Fruit fly (Drosophila melanogaster) whole organism, pupa: ENCODE results near the gene CheB98a.

Experiments used
- CG10348 ChIP-seq: fragments of 200-800 bp; sonication (Bioruptor generic); IDR thresholded peaks from 2 replicates; pipeline ENCODE4 v1.3.6; 2022; ENCODE audit warnings: missing biosample characterization, missing genetic modification characterization
- CG14655 ChIP-seq: fragments of 200-800 bp; sonication (Bioruptor generic); optimal IDR thresholded peaks from 3 replicates; lab custom pipeline; 2017; ENCODE audit warnings: mild to moderate bottlenecking, missing biosample characterization, missing genetic modification reagents, missing genetic modification characterization
- CG15710 ChIP-seq: fragments of 200-800 bp; sonication (Bioruptor generic); optimal IDR thresholded peaks from 2 replicates; lab custom pipeline; 2018; ENCODE audit warnings: missing biosample characterization, mild to moderate bottlenecking, missing genetic modification characterization, moderate library complexity
- CG17806 ChIP-seq: fragments of 200-800 bp; sonication (Bioruptor generic); optimal IDR thresholded peaks from 2 replicates; lab custom pipeline; 2018; ENCODE audit warnings: missing biosample characterization, mild to moderate bottlenecking, missing genetic modification characterization, moderate library complexity
- CG32121 ChIP-seq: fragments of 200-800 bp; sonication (Bioruptor generic); IDR thresholded peaks from 2 replicates; pipeline ENCODE4 v1.3.6; 2022; ENCODE audit warnings: missing biosample characterization, missing genetic modification characterization
- CG34367 ChIP-seq: fragments of 200-800 bp; sonication (Bioruptor generic); optimal IDR thresholded peaks from 2 replicates; lab custom pipeline; 2018; ENCODE audit warnings: missing biosample characterization, mild to moderate bottlenecking, missing genetic modification characterization
- CG8159 ChIP-seq: fragments of 200-800 bp; sonication (Bioruptor generic); optimal IDR thresholded peaks from 3 replicates; lab custom pipeline; 2018; ENCODE audit warnings: missing biosample characterization, mild to moderate bottlenecking, missing genetic modification characterization, moderate library complexity
- CG8301 ChIP-seq: fragments of 200-800 bp; sonication (Bioruptor generic); optimal IDR thresholded peaks from 2 replicates; lab custom pipeline; 2018; ENCODE audit warnings: missing biosample characterization, mild to moderate bottlenecking, missing genetic modification characterization
- CG9948 ChIP-seq: fragments of 200-800 bp; sonication (Bioruptor generic); optimal IDR thresholded peaks from 2 replicates; lab custom pipeline; 2018; ENCODE audit warnings: missing biosample characterization, mild to moderate bottlenecking, missing genetic modification characterization, moderate library complexity
- D1 ChIP-seq: fragments of 200-800 bp; sonication (Bioruptor generic); optimal IDR thresholded peaks from 2 replicates; lab custom pipeline; 2018; ENCODE audit warnings: missing biosample characterization, mild to moderate bottlenecking, missing genetic modification characterization, moderate library complexity
- EcR ChIP-seq: fragments of 200-800 bp; sonication (Bioruptor generic); optimal IDR thresholded peaks from 3 replicates; lab custom pipeline; 2019; ENCODE audit warnings: missing biosample characterization, missing genetic modification characterization, mild to moderate bottlenecking, moderate library complexity, missing genetic modification reagents
- Ets98B ChIP-seq: fragments of 200-800 bp; sonication (Bioruptor generic); IDR thresholded peaks from 2 replicates; pipeline ENCODE4 v1.3.6; 2022; ENCODE audit warnings: missing biosample characterization, missing genetic modification characterization
- Pif1A ChIP-seq: fragments of 200-800 bp; sonication (Bioruptor generic); optimal IDR thresholded peaks from 3 replicates; lab custom pipeline; 2016; ENCODE audit warnings: missing biosample characterization, missing genetic modification characterization

DNA sequence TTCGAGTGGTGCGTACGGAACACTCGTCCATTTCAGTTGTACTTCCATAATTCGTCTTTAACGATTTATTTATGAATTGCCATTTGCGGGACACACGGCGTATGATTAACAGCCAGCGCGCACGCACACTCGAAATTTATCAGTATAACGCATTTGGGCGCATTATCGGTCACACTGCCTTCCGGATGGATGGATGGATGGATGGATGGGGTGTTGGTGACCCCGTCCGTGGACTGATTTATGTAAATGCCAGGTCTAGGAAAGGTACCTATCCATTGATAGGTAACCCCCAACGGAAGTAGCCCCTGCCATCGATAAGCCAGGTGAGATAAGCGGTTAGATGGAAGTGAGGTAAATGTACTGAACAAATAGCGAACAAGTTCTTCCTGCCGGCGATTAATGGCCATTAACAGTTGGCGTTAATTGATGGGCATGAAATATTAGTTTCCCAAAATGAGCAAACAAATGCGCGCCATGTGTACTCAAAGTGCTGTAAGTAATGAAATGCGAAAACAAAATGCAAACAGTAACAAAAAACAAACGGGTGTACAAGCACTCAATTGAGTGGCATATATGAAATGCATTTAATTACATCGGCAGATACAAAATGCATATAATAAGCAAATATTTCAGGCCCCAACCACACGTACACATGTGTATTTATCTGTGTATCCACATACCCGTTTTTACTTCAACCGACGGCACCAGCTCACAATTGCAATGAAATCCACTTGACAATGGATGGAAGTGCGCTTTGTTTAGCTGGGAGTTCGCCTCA is 42.4 kb downstream of the CheB98a start:
- TF ChIP-seq EcR (GFP tag; lab: Kevin White, UChicago) (no peak), Ets98B (no peak), CG10348 (GFP tag; lab: Robert Waterston, UW) (no peak), CG8301 (tag; lab: Kevin White, UChicago) (no peak), CG14655 (GFP tag; lab: Kevin White, UChicago) (no peak), CG15710 (tag; lab: Kevin White, UChicago) (no peak), Pif1A (GFP tag; lab: Kevin White, UChicago) (no peak), CG9948 (tag; lab: Kevin White, UChicago) (no peak), D1 (no peak), CG8159 (no peak), CG32121 (GFP tag; lab: Robert Waterston, UW) (no peak), CG17806 (tag; lab: Kevin White, UChicago) (no peak), CG34367 (tag; lab: Kevin White, UChicago) (no peak)
